Worm (Caenorhabditis elegans) whole organism, L2 larva: ENCODE measurements around the gene age-1.

Experiments used
- F13H6.1 ChIP-seq: sonication (generic microtip); optimal IDR thresholded peaks from 2 replicates; lab custom pipeline; 2016; ENCODE audit warnings: missing genetic modification characterization, missing compliant biosample characterization
- ZK546.5 ChIP-seq: sonication (generic microtip); optimal IDR thresholded peaks from 2 replicates; lab custom pipeline; 2017; ENCODE audit warnings: missing biosample characterization, missing genetic modification characterization
- aly-2 ChIP-seq: fragments of 150-350 bp; optimal IDR thresholded peaks from 2 replicates; lab custom pipeline; 2014; ENCODE audit warnings: missing biosample characterization, missing genetic modification characterization
- blmp-1 ChIP-seq: sonication (generic microtip); optimal IDR thresholded peaks from 2 replicates; lab custom pipeline; 2017; ENCODE audit warnings: missing genetic modification characterization, mild to moderate bottlenecking, missing compliant biosample characterization, antibody characterized with exemption, moderate library complexity; ENCODE audit not compliant: insufficient read depth
- lin-11 ChIP-seq: fragments of 150-350 bp; sonication (generic microtip); optimal IDR thresholded peaks from 2 replicates; lab custom pipeline; 2014; ENCODE audit warnings: missing biosample characterization, missing genetic modification characterization, inconsistent platforms, mixed read lengths
- snpc-4 ChIP-seq: fragments of 150-350 bp; optimal IDR thresholded peaks from 2 replicates; lab custom pipeline; 2014; ENCODE audit warnings: missing biosample characterization, missing genetic modification characterization

ce11 chrII:11571260-11571854 is 44.5 kb upstream of the age-1 start, which contains the start of gene F54D5.3:
- no peak for TF ChIP-seq ZK546.5 (tag; lab: Kevin White, UChicago)
- TF ChIP-seq snpc-4 (tag; lab: Kevin White, UChicago) = no peak
- TF ChIP-seq blmp-1 (tag; lab: Kevin White, UChicago) = no peak
- no peak for TF ChIP-seq F13H6.1 (tag; lab: Kevin White, UChicago)
- no peak for TF ChIP-seq lin-11 (tag; lab: Kevin White, UChicago)
- no peak for TF ChIP-seq aly-2 (tag; lab: Kevin White, UChicago)
